Worm (Caenorhabditis elegans): Measurements from ENCODE around the gene ifta-2.

ifta-2 gene

DNA sequence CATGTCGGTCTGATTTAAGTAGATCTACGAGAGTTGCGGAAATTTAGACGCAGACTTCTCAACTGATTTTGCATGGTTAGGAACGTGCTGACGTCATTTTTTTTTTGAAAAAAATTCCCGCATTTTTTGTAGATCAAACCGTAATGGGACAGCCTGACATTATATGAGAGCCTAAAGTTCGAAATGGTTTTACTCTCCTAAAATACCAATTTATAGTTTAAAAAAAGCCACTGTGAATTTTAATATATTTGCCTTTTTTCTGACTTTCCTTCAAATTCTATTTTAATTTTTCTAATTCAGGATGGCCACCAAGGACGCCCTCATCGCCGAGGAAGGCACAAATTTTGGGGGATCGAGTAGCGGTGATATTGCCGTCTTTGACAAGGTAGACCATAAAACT lies 32.8 kb downstream of the ifta-2 start, which contains the start of gene atgp-1:
TSS of gene atgp-1 (plus strand) at position 301 of the 400 bp plus-strand sequence.
- TF ChIP-seq nhr-2 (tag; optimal IDR thresholded peaks at IDR 0.05) (no peak), lsy-2 (tag; optimal IDR thresholded peaks at IDR 0.05) (no peak), bed-3 (GFP tag; optimal IDR thresholded peaks at IDR 0.05) (no peak), ham-2 (GFP tag; optimal IDR thresholded peaks at IDR 0.05) (no peak), M03D4.4 (tag; optimal IDR thresholded peaks at IDR 0.05) (no peak), ceh-83 (GFP tag; optimal IDR thresholded peaks at IDR 0.05) (no peak), unc-120 (tag; optimal IDR thresholded peaks at IDR 0.05; ENCODE audit: poor library complexity, severe bottlenecking) (no peak), ztf-11 (tag; optimal IDR thresholded peaks at IDR 0.05) (no peak), mep-1 (tag; optimal IDR thresholded peaks at IDR 0.05) (no peak), unc-62 (GFP tag; optimal IDR thresholded peaks at IDR 0.05) (no peak), ceh-43 (GFP tag; optimal IDR thresholded peaks at IDR 0.05) (no peak), cnd-1 (tag; optimal IDR thresholded peaks at IDR 0.05) (no peak), mls-2 (tag; optimal IDR thresholded peaks at IDR 0.05) (no peak), sem-2 (GFP tag; optimal IDR thresholded peaks at IDR 0.05) (no peak), elt-1 (tag; optimal IDR thresholded peaks at IDR 0.05; ENCODE audit: borderline replicate concordance, insufficient read depth) (no peak), flh-1 (GFP tag; optimal IDR thresholded peaks at IDR 0.05) (no peak), nhr-76 (tag; optimal IDR thresholded peaks at IDR 0.05) (no peak), elt-3 (tag; optimal IDR thresholded peaks at IDR 0.05) (no peak), lin-13 (tag; optimal IDR thresholded peaks at IDR 0.05) (no peak), hlh-1 (tag; optimal IDR thresholded peaks at IDR 0.05) (no peak)

ce11 chrIV:17268628-17269027 lies 33.2 kb downstream of the ifta-2 start:
- TF ChIP-seq tbx-8 (GFP tag; optimal IDR thresholded peaks at IDR 0.05), result no peak
- peak; percentile 14 for TF ChIP-seq lsy-2 (tag; optimal IDR thresholded peaks at IDR 0.05)
- TF ChIP-seq mab-5 (tag; optimal IDR thresholded peaks at IDR 0.05), result peak; percentile 48
- no peak for TF ChIP-seq nhr-76 (tag; optimal IDR thresholded peaks at IDR 0.05)
- TF ChIP-seq cnd-1 (tag; optimal IDR thresholded peaks at IDR 0.05), result peak; percentile 5
- peak; percentile 93 for TF ChIP-seq ces-1 (GFP tag; optimal IDR thresholded peaks at IDR 0.05)
- no peak for TF ChIP-seq ceh-43 (GFP tag; optimal IDR thresholded peaks at IDR 0.05)
- peak; percentile 3 for TF ChIP-seq nhr-237 (tag; optimal IDR thresholded peaks at IDR 0.05)
- no peak for TF ChIP-seq drap-1 (GFP tag; optimal IDR thresholded peaks at IDR 0.05)
- TF ChIP-seq ham-2 (GFP tag; optimal IDR thresholded peaks at IDR 0.05), result no peak
- TF ChIP-seq M03D4.4 (tag; optimal IDR thresholded peaks at IDR 0.05), result no peak
- TF ChIP-seq mep-1 (tag; optimal IDR thresholded peaks at IDR 0.05), result no peak
- TF ChIP-seq snpc-4 (tag; optimal IDR thresholded peaks at IDR 0.05), result no peak
- TF ChIP-seq mls-2 (tag; optimal IDR thresholded peaks at IDR 0.05), result peak; percentile 13
- no peak for TF ChIP-seq sptf-1 (tag; optimal IDR thresholded peaks at IDR 0.05)
- no peak for TF ChIP-seq unc-39 (tag; optimal IDR thresholded peaks at IDR 0.05)
- no peak for TF ChIP-seq ceh-39 (tag; optimal IDR thresholded peaks at IDR 0.05)
- peak; percentile 51 for TF ChIP-seq hlh-1 (tag; optimal IDR thresholded peaks at IDR 0.05)
- TF ChIP-seq lin-13 (tag; optimal IDR thresholded peaks at IDR 0.05), result no peak
- TF ChIP-seq zip-8 (tag; optimal IDR thresholded peaks at IDR 0.05), result no peak
- TF ChIP-seq sem-2 (GFP tag; optimal IDR thresholded peaks at IDR 0.05), result no peak
- TF ChIP-seq flh-1 (GFP tag; optimal IDR thresholded peaks at IDR 0.05), result no peak
- no peak for TF ChIP-seq elt-3 (tag; optimal IDR thresholded peaks at IDR 0.05)
- TF ChIP-seq bed-3 (GFP tag; optimal IDR thresholded peaks at IDR 0.05), result no peak
- no peak for TF ChIP-seq elt-1 (tag; optimal IDR thresholded peaks at IDR 0.05; ENCODE audit: borderline replicate concordance, insufficient read depth)
- TF ChIP-seq ztf-11 (tag; optimal IDR thresholded peaks at IDR 0.05), result no peak
- no peak for TF ChIP-seq pha-4 (tag; optimal IDR thresholded peaks at IDR 0.05)
- peak; percentile 8 for TF ChIP-seq blmp-1 (tag; optimal IDR thresholded peaks at IDR 0.05)
- no peak for TF ChIP-seq nhr-28 (tag; optimal IDR thresholded peaks at IDR 0.05)
- TF ChIP-seq lin-32 (GFP tag; optimal IDR thresholded peaks at IDR 0.05), result no peak
- TF ChIP-seq nhr-12 (tag; optimal IDR thresholded peaks at IDR 0.05), result no peak
- TF ChIP-seq ceh-83 (GFP tag; optimal IDR thresholded peaks at IDR 0.05), result no peak
- TF ChIP-seq nhr-2 (tag; optimal IDR thresholded peaks at IDR 0.05), result no peak
- TF ChIP-seq unc-120 (tag; optimal IDR thresholded peaks at IDR 0.05; ENCODE audit: poor library complexity, severe bottlenecking), result peak; percentile 57
- TF ChIP-seq unc-62 (GFP tag; optimal IDR thresholded peaks at IDR 0.05), result peak; percentile 78

ce11 chrIV:17268069-17268468 lies 33.8 kb downstream of the ifta-2 start:
- TF ChIP-seq lsy-2 (tag; optimal IDR thresholded peaks at IDR 0.05) (no peak), hlh-1 (tag; optimal IDR thresholded peaks at IDR 0.05) (no peak), drap-1 (GFP tag; optimal IDR thresholded peaks at IDR 0.05) (no peak), unc-62 (GFP tag; optimal IDR thresholded peaks at IDR 0.05) (no peak), ceh-83 (GFP tag; optimal IDR thresholded peaks at IDR 0.05) (no peak), sptf-1 (tag; optimal IDR thresholded peaks at IDR 0.05) (no peak), snpc-4 (tag; optimal IDR thresholded peaks at IDR 0.05) (no peak), nhr-28 (tag; optimal IDR thresholded peaks at IDR 0.05) (no peak), ztf-11 (tag; optimal IDR thresholded peaks at IDR 0.05) (no peak), unc-39 (tag; optimal IDR thresholded peaks at IDR 0.05) (no peak), mep-1 (tag; optimal IDR thresholded peaks at IDR 0.05) (no peak), mab-5 (tag; optimal IDR thresholded peaks at IDR 0.05) (no peak), ces-1 (GFP tag; optimal IDR thresholded peaks at IDR 0.05) (no peak), nhr-2 (tag; optimal IDR thresholded peaks at IDR 0.05) (no peak)
